Worm (Caenorhabditis elegans): ENCODE measurements around the gene C08B6.10.

DNA sequence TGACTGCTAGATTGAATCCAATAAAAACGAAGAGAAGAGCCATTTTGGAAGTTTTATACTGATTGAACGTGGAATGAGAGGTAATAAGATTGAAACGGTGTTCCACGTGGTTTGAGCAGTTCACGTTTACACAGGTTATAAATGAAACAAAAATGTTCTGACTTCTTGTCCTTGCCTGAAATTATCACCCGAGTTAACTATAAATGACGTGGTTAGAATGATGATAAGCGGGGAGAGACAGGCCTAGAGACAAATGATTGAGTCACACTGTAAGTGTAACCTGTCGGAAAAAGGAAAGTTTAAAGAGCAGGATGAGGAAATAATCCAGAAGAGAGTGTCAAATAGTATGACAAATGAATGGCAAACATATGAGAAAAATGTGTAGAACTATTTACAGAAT, 35.7 kb downstream of the C08B6.10 start, which contains the start of gene C51E3.10:
- TF ChIP-seq unc-62 (GFP tag; optimal IDR thresholded peaks at IDR 0.05) (peak; percentile 5), egl-44 (GFP tag; IDR thresholded peaks at IDR 0.05) (no peak), nfya-1 (tag; optimal IDR thresholded peaks at IDR 0.05; ENCODE audit: borderline replicate concordance, insufficient read depth) (no peak), egl-18 (GFP tag; IDR thresholded peaks at IDR 0.05) (no peak), die-1 (tag; optimal IDR thresholded peaks at IDR 0.05) (no peak), ceh-79 (tag; optimal IDR thresholded peaks at IDR 0.05) (no peak), ama-1 (optimal IDR thresholded peaks at IDR 0.05) (no peak), ama-1 (GFP tag; optimal IDR thresholded peaks at IDR 0.05) (no peak), unc-130 (GFP tag; optimal IDR thresholded peaks at IDR 0.05) (no peak), attf-3 (GFP tag; conservative IDR thresholded peaks at IDR 0.05) (no peak)
